Fruit fly (Drosophila melanogaster): ENCODE data around the gene Sld5.

Gene Sld5

DNA sequence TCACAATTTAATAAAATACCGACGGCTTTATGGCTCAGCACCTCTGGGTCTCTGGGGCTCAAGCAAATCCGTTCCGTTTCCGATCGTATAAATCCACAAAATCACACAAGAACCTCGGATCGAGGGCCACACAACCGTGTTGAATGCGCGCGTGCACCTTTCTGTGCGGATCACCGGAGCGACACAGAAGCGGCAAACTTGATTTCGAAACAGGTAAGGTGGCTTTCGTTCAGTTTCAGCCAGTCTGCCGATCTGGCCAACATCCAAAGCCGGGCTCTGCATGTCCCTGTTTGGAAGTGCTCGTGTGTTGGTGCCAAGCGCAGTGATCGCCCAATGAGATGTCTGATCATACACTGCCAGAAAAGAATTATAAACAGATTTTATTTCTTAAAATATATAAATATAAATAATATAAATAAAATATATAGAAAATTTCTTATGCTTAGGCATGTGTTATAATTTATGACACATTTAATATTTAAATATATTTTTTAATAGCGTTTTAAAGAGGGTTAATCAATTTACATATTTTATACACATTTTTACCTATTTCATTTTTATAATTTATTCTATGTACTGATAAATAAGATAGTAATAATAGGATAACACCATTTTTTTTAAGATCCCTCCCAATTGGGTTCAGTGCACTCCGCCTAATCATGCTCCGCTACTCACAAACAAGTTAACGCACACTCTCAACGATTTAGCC is 42.3 kb upstream of the Sld5 start, which contains the start of gene dysf:
Gene dysf, minus strand, starts transcription at position 210 of the 709 bp plus-strand sequence.
- peak; percentile 75 for TF ChIP-seq spab (GFP tag; optimal IDR thresholded peaks at IDR 0.05)
- no peak for TF ChIP-seq Eip75B (GFP tag; optimal IDR thresholded peaks at IDR 0.05)
- peak; percentile 55 for TF ChIP-seq CG9139 (GFP tag; optimal IDR thresholded peaks at IDR 0.05)
- peak; percentile 50 for TF ChIP-seq cyc (GFP tag; optimal IDR thresholded peaks at IDR 0.05)
- peak; percentile 61 for TF ChIP-seq Lpt (GFP tag; optimal IDR thresholded peaks at IDR 0.05)
- peak; percentile 50 for TF ChIP-seq Smox (GFP tag; optimal IDR thresholded peaks at IDR 0.05)
- TF ChIP-seq CG1621 (tag; optimal IDR thresholded peaks at IDR 0.05), result peak; percentile 31
- TF ChIP-seq CG3032 (tag; optimal IDR thresholded peaks at IDR 0.05), result peak; percentile 87
- peak; percentile 58 for TF ChIP-seq topi (GFP tag; optimal IDR thresholded peaks at IDR 0.05)
- peak; percentile 76 for TF ChIP-seq dsx (GFP tag; optimal IDR thresholded peaks at IDR 0.05; ENCODE audit: poor library complexity, severe bottlenecking)
- TF ChIP-seq CG10631 (GFP tag; optimal IDR thresholded peaks at IDR 0.05), result peak; percentile 83
- peak; percentile 84 for TF ChIP-seq Eip78C (GFP tag)
- no peak for TF ChIP-seq Hr38 (GFP tag; optimal IDR thresholded peaks at IDR 0.05)
- peak; percentile 77 for TF ChIP-seq CG4318 (GFP tag; optimal IDR thresholded peaks at IDR 0.05)
- TF ChIP-seq CG15336 (GFP tag; IDR thresholded peaks at IDR 0.05), result peak; percentile 69
- TF ChIP-seq CG10669 (GFP tag; optimal IDR thresholded peaks at IDR 0.05), result peak; percentile 54
- TF ChIP-seq CG32006 (GFP tag; optimal IDR thresholded peaks at IDR 0.05), result peak; percentile 90
- peak; percentile 70 for TF ChIP-seq CG6792 (GFP tag; optimal IDR thresholded peaks at IDR 0.05)
- peak; percentile 52 for TF ChIP-seq Met (GFP tag; optimal IDR thresholded peaks at IDR 0.05)
- TF ChIP-seq fd59A (GFP tag; optimal IDR thresholded peaks at IDR 0.05), result peak; percentile 41
- TF ChIP-seq CG34406 (GFP tag; optimal IDR thresholded peaks at IDR 0.05), result peak; percentile 81
- no peak for TF ChIP-seq Ets21C (GFP tag; optimal IDR thresholded peaks at IDR 0.05)
- TF ChIP-seq CG6808 (GFP tag; optimal IDR thresholded peaks at IDR 0.05), result peak; percentile 77
- peak; percentile 72 for TF ChIP-seq esn (GFP tag; optimal IDR thresholded peaks at IDR 0.05)
- peak; percentile 26 for TF ChIP-seq Eip93F (GFP tag; optimal IDR thresholded peaks at IDR 0.05)
- peak; percentile 27 for TF ChIP-seq Sox102F (GFP tag; optimal IDR thresholded peaks at IDR 0.05)
- TF ChIP-seq eg (GFP tag; IDR thresholded peaks at IDR 0.05), result peak; percentile 44; the same call in 2 of the 3 replicates
- TF ChIP-seq lz (GFP tag; optimal IDR thresholded peaks at IDR 0.05), result peak; percentile 33
- TF ChIP-seq CG6276 (GFP tag; optimal IDR thresholded peaks at IDR 0.05), result peak; percentile 71
- TF ChIP-seq CG11902 (GFP tag; optimal IDR thresholded peaks at IDR 0.05), result peak; percentile 44
- peak in 1 of 2 experiments; percentile 77 for TF ChIP-seq salr (GFP tag; optimal IDR thresholded peaks at IDR 0.05)
- TF ChIP-seq net (GFP tag; optimal IDR thresholded peaks at IDR 0.05), result peak; percentile 23
- no peak for TF ChIP-seq fd85E (GFP tag; optimal IDR thresholded peaks at IDR 0.05)
- TF ChIP-seq CG11294 (GFP tag; IDR thresholded peaks at IDR 0.05), result peak; percentile 39; the same call in 1 of the 2 replicates
- peak; percentile 78 for TF ChIP-seq achi (GFP tag; optimal IDR thresholded peaks at IDR 0.05)
- TF ChIP-seq CG16779 (tag; optimal IDR thresholded peaks at IDR 0.05), result peak; percentile 37
- TF ChIP-seq svp (GFP tag), result peak; percentile 69
- TF ChIP-seq pdm3 (GFP tag; optimal IDR thresholded peaks at IDR 0.05), result peak; percentile 37
- TF ChIP-seq Ets96B (tag; optimal IDR thresholded peaks at IDR 0.05), result peak; percentile 85
- TF ChIP-seq Sox15 (GFP tag; optimal IDR thresholded peaks at IDR 0.05), result peak; percentile 10
- peak; percentile 16 for TF ChIP-seq vri (GFP tag; optimal IDR thresholded peaks at IDR 0.05)
- TF ChIP-seq Hr4 (GFP tag; optimal IDR thresholded peaks at IDR 0.05), result peak; percentile 34
- TF ChIP-seq ss (GFP tag; optimal IDR thresholded peaks at IDR 0.05), result peak; percentile 81 to 87
- TF ChIP-seq CG8632 (GFP tag; optimal IDR thresholded peaks at IDR 0.05), result peak; percentile 82
- no peak for TF ChIP-seq Gug (GFP tag; IDR thresholded peaks at IDR 0.05)
- peak; percentile 48 for TF ChIP-seq CG7368 (GFP tag; optimal IDR thresholded peaks at IDR 0.05)
- TF ChIP-seq Blimp-1 (GFP tag; optimal IDR thresholded peaks at IDR 0.05), result peak; percentile 69
- TF ChIP-seq CG8119 (GFP tag; IDR thresholded peaks at IDR 0.05), result peak; percentile 88
- no peak for TF ChIP-seq fkh (GFP tag; optimal IDR thresholded peaks at IDR 0.05)
- peak; percentile 73 for TF ChIP-seq OdsH (GFP tag; optimal IDR thresholded peaks at IDR 0.05)
- peak; percentile 27 for TF ChIP-seq Hr39 (GFP tag; optimal IDR thresholded peaks at IDR 0.05)

All from whole organism, prepupa.